Fruit fly (Drosophila melanogaster): ENCODE results near the gene Pdhb.

DNA sequence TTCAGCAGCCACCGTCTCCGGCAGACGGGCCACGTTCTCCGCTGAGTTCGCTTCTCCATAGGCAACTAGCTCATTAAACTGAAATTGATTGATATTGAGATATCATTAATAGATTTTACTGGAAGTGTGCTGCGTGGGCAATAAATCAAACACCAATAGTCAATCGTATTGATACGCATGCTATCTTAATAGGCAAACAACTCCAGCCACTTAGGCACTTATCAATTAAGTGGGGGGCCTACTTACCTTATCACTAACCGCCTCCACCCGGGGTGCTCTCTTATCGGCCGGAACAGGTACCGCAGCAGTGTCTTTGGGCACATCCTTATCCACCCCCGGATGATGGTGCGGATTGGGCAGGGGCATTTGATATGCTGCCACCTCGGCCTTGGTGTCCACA, 1.1 kb upstream of the Pdhb start:
- TF ChIP-seq psq (optimal IDR thresholded peaks at IDR 0.05) (no peak), EcR (GFP tag; optimal IDR thresholded peaks at IDR 0.05) (no peak), usp (GFP tag; optimal IDR thresholded peaks at IDR 0.05) (no peak), pan (optimal IDR thresholded peaks at IDR 0.05) (no peak)
